Fruit fly (Drosophila melanogaster) whole organism, wandering third instar larva: ENCODE data around the gene msl-3.

Source experiments
- Dif ChIP-seq: fragments of 200-275, 200-300 bp; sonication (Bioruptor generic); optimal IDR thresholded peaks from 2 replicates; lab custom pipeline; 2018; ENCODE audit warnings: missing biosample characterization, missing genetic modification characterization; ENCODE audit not compliant: partially characterized antibody
- Mio ChIP-seq: sonication (Bioruptor generic); optimal IDR thresholded peaks from 2 replicates; lab custom pipeline; 2016; ENCODE audit warnings: missing biosample characterization, missing genetic modification characterization
- Myc ChIP-seq: fragments of >200 bp; optimal IDR thresholded peaks from 2 replicates; lab custom pipeline; 2017
- foxo ChIP-seq, 2 experiments: fragments of 200-800 bp; sonication (Bioruptor generic); optimal IDR thresholded peaks; 2 replicates in 1 of 2; 3 replicates in 1 of 2; lab custom pipeline; 2016 to 2017; ENCODE audit warnings: missing biosample characterization in 2 of 2, missing genetic modification characterization in 2 of 2
- pan ChIP-seq: fragments of >200 bp; optimal IDR thresholded peaks from 2 replicates; lab custom pipeline; 2017
- psq ChIP-seq: fragments of 200-800 bp; sonication (Bioruptor generic); optimal IDR thresholded peaks from 3 replicates; lab custom pipeline; 2017; ENCODE audit warnings: missing biosample characterization, mild to moderate bottlenecking, missing genetic modification characterization, moderate library complexity
- tai ChIP-seq: sonication (Bioruptor generic); optimal IDR thresholded peaks from 2 replicates; lab custom pipeline; 2016; ENCODE audit warnings: missing biosample characterization, missing genetic modification characterization
- usp ChIP-seq: fragments of >200 bp; optimal IDR thresholded peaks from 2 replicates; lab custom pipeline; 2017; ENCODE audit warnings: missing biosample characterization, missing genetic modification characterization

dm6 chr3L:7091331-7091904, 33.9 kb downstream of the msl-3 start:
- TF ChIP-seq Dif (GFP tag; lab: Kevin White, UChicago), result no peak
- TF ChIP-seq Myc, result no peak
- TF ChIP-seq pan (lab: Kevin White, UChicago), result no peak
- no peak for TF ChIP-seq Mio (GFP tag; lab: Kevin White, UChicago)
- no peak for TF ChIP-seq usp (GFP tag; lab: Kevin White, UChicago)
- TF ChIP-seq tai (GFP tag; lab: Kevin White, UChicago), result no peak
- no peak for TF ChIP-seq psq (GFP tag; lab: Kevin White, UChicago)
- no peak for TF ChIP-seq foxo (GFP tag; optimal IDR thresholded peaks at IDR 0.05; lab: Kevin White, UChicago)
